Fruit fly (Drosophila melanogaster) whole organism, adult: Measurements from ENCODE around the gene CG12093.
A peak's percentile ranks its signal among the peaks of the same experiment; 100 is the strongest.

Experiments used
- CG14711 ChIP-seq: fragments of 200-800 bp; sonication (Bioruptor generic); optimal IDR thresholded peaks from 2 replicates; lab custom pipeline; 2018; ENCODE audit warnings: missing biosample characterization, mild to moderate bottlenecking, missing genetic modification characterization, moderate library complexity
- CG7045 ChIP-seq: fragments of 200-800 bp; sonication (Bioruptor generic); optimal IDR thresholded peaks from 2 replicates; lab custom pipeline; 2017; ENCODE audit warnings: missing biosample characterization, mild to moderate bottlenecking, missing genetic modification characterization
- CG7101 ChIP-seq: fragments of 200-800 bp; sonication (Bioruptor generic); optimal IDR thresholded peaks from 2 replicates; lab custom pipeline; 2018; ENCODE audit warnings: missing biosample characterization, mild to moderate bottlenecking, missing genetic modification characterization, moderate library complexity
- cnc ChIP-seq, 2 experiments: fragments of >200 bp; optimal IDR thresholded peaks; 2 replicates each; lab custom pipeline; 2017
- kay ChIP-seq: fragments of 200-800 bp; sonication (Bioruptor generic); peaks from one replicate; lab custom pipeline; 2016; ENCODE audit warnings: missing biosample characterization, missing genetic modification characterization, borderline replicate concordance
- tj ChIP-seq: fragments of 200-800 bp; sonication (Bioruptor generic); optimal IDR thresholded peaks from 3 replicates; lab custom pipeline; 2017; ENCODE audit warnings: missing biosample characterization, mild to moderate bottlenecking, missing genetic modification characterization, moderate library complexity

dm6 chr3L:2733208-2733607, 40.6 kb downstream of the CG12093 start:
- TF ChIP-seq kay (GFP tag; lab: Kevin White, UChicago) = peak; percentile 52
- TF ChIP-seq cnc (optimal IDR thresholded peaks at IDR 0.05; lab: Kevin White, UChicago) = no peak
- TF ChIP-seq CG14711 = peak; percentile 46
- peak; percentile 35 for TF ChIP-seq CG7101
- TF ChIP-seq tj (GFP tag; lab: Kevin White, UChicago) = no peak
- TF ChIP-seq CG7045 (GFP tag; lab: Kevin White, UChicago) = peak; percentile 49
